Fruit fly (Drosophila melanogaster) whole organism, embryonic: ENCODE measurements around the gene CG34454.

Experiments
- Atf3 ChIP-seq: fragments of 200-800 bp; sonication (Bioruptor generic); optimal IDR thresholded peaks from 3 replicates; lab custom pipeline; 2016; ENCODE audit warnings: missing biosample characterization, missing genetic modification characterization
- CG10267 ChIP-seq: fragments of 200-800 bp; sonication (Bioruptor generic); optimal IDR thresholded peaks from 2 replicates; lab custom pipeline; 2018; ENCODE audit warnings: missing biosample characterization, mild to moderate bottlenecking, missing genetic modification characterization, moderate library complexity
- CG13123 ChIP-seq: fragments of 200-800 bp; sonication (Bioruptor generic); optimal IDR thresholded peaks from 2 replicates; lab custom pipeline; 2016; ENCODE audit warnings: missing biosample characterization, missing genetic modification characterization
- CG13424 ChIP-seq: fragments of 200-800 bp; sonication (Bioruptor generic); optimal IDR thresholded peaks from 2 replicates; lab custom pipeline; 2019; ENCODE audit warnings: missing biosample characterization, mild to moderate bottlenecking, missing genetic modification characterization, moderate library complexity
- CG14710 ChIP-seq: fragments of 200-800 bp; sonication (Bioruptor generic); optimal IDR thresholded peaks from 3 replicates; lab custom pipeline; 2019; ENCODE audit warnings: missing biosample characterization, mild to moderate bottlenecking, missing genetic modification characterization, moderate library complexity
- CG1602 ChIP-seq: fragments of 200-800 bp; sonication (Bioruptor generic); optimal IDR thresholded peaks from 3 replicates; lab custom pipeline; 2016; ENCODE audit warnings: missing biosample characterization, missing genetic modification characterization
- CG1603 ChIP-seq: fragments of 200-800 bp; sonication (Bioruptor generic); optimal IDR thresholded peaks from 2 replicates; lab custom pipeline; 2019; ENCODE audit warnings: missing biosample characterization, mild to moderate bottlenecking, missing genetic modification characterization, moderate library complexity
- CG1647 ChIP-seq: fragments of 200-800 bp; sonication (Bioruptor generic); optimal IDR thresholded peaks from 3 replicates; lab custom pipeline; 2016; ENCODE audit warnings: missing biosample characterization, missing genetic modification characterization
- CG16813 ChIP-seq: fragments of 200-800 bp; sonication (Bioruptor generic); IDR thresholded peaks from 3 replicates; pipeline ENCODE4 v1.3.6; 2022; ENCODE audit warnings: missing biosample characterization, missing genetic modification characterization; ENCODE audit not compliant: partially characterized antibody
- CG1792 ChIP-seq: fragments of 200-800 bp; sonication (Bioruptor generic); optimal IDR thresholded peaks from 2 replicates; lab custom pipeline; 2016; ENCODE audit warnings: missing biosample characterization, missing genetic modification characterization
- CG2712 ChIP-seq: fragments of 200-800 bp; optimal IDR thresholded peaks from 3 replicates; lab custom pipeline; 2019; ENCODE audit warnings: missing biosample characterization, mild to moderate bottlenecking, missing genetic modification characterization, moderate library complexity
- CG42726 ChIP-seq: fragments of 200-800 bp; sonication (Bioruptor generic); IDR thresholded peaks from 2 replicates; pipeline ENCODE4 v1.3.6; 2022; ENCODE audit warnings: missing biosample characterization, missing genetic modification characterization; ENCODE audit not compliant: partially characterized antibody
- CG4282 ChIP-seq: fragments of 200-800 bp; sonication (Bioruptor generic); optimal IDR thresholded peaks from 2 replicates; lab custom pipeline; 2016; ENCODE audit warnings: missing biosample characterization, missing genetic modification characterization
- CG4328 ChIP-seq: fragments of 200-800 bp; sonication (Bioruptor generic); optimal IDR thresholded peaks from 3 replicates; lab custom pipeline; 2017; ENCODE audit warnings: missing biosample characterization, missing genetic modification reagents, missing genetic modification characterization
- CG4360 ChIP-seq: fragments of 200-800 bp; sonication (Bioruptor generic); IDR thresholded peaks from 2 replicates; pipeline ENCODE4 v1.3.6; 2022; ENCODE audit warnings: missing biosample characterization, missing genetic modification characterization
- CG4730 ChIP-seq: fragments of 200-800 bp; sonication (Bioruptor generic); IDR thresholded peaks from 2 replicates; pipeline ENCODE4 v1.3.6; 2022; ENCODE audit warnings: missing biosample characterization, missing genetic modification characterization
- CG6765 ChIP-seq: fragments of 200-800 bp; sonication (Bioruptor generic); optimal IDR thresholded peaks from 3 replicates; lab custom pipeline; 2017; ENCODE audit warnings: missing biosample characterization, mild to moderate bottlenecking, missing genetic modification characterization
- CG6791 ChIP-seq: fragments of 200-800 bp; sonication (Bioruptor generic); IDR thresholded peaks from 3 replicates; pipeline ENCODE4 v1.3.6; 2022; ENCODE audit warnings: missing biosample characterization, missing genetic modification characterization; ENCODE audit not compliant: partially characterized antibody
- CG7372 ChIP-seq: fragments of 200-800 bp; sonication (Bioruptor generic); IDR thresholded peaks from 2 replicates; pipeline ENCODE4 v1.3.6; 2022; ENCODE audit warnings: missing biosample characterization, missing genetic modification characterization
- CG7839 ChIP-seq: fragments of 200-800 bp; sonication (Bioruptor generic); optimal IDR thresholded peaks from 3 replicates; lab custom pipeline; 2018; ENCODE audit warnings: missing biosample characterization, mild to moderate bottlenecking, missing genetic modification characterization, moderate library complexity
- CG7963 ChIP-seq: fragments of 200-800 bp; sonication (Bioruptor generic); IDR thresholded peaks from 3 replicates; pipeline ENCODE4 v1.3.6; 2022; ENCODE audit warnings: missing biosample characterization, missing genetic modification characterization; ENCODE audit not compliant: partially characterized antibody
- CG8944 ChIP-seq: fragments of 200-800 bp; sonication (Bioruptor generic); optimal IDR thresholded peaks from 3 replicates; lab custom pipeline; 2016; ENCODE audit warnings: missing biosample characterization, missing genetic modification characterization
- CG9609 ChIP-seq: fragments of 200-800 bp; sonication (Bioruptor generic); optimal IDR thresholded peaks from 3 replicates; lab custom pipeline; 2016; ENCODE audit warnings: missing biosample characterization, missing genetic modification characterization
- D19A ChIP-seq: fragments of 200-800 bp; optimal IDR thresholded peaks from 3 replicates; lab custom pipeline; 2019; ENCODE audit warnings: missing biosample characterization, mild to moderate bottlenecking, missing genetic modification characterization, moderate library complexity
- Dll ChIP-seq: fragments of 200-800 bp; sonication (Bioruptor generic); IDR thresholded peaks from 4 replicates; pipeline ENCODE4 v1.3.6; 2022; ENCODE audit warnings: missing biosample characterization, missing genetic modification characterization; ENCODE audit not compliant: partially characterized antibody
- E2f2 ChIP-seq: fragments of 200-800 bp; sonication (Bioruptor generic); IDR thresholded peaks from 2 replicates; pipeline ENCODE4 v1.3.6; 2022; ENCODE audit warnings: missing biosample characterization, missing genetic modification characterization
- Hr3 ChIP-seq: fragments of 200-800 bp; sonication (Bioruptor generic); optimal IDR thresholded peaks from 3 replicates; lab custom pipeline; 2016; ENCODE audit warnings: missing biosample characterization, missing genetic modification characterization
- MBD-R2 ChIP-seq: fragments of 200-800 bp; sonication (Bioruptor generic); IDR thresholded peaks from 2 replicates; pipeline ENCODE4 v1.3.6; 2022; ENCODE audit warnings: missing biosample characterization, missing genetic modification characterization
- NC2β ChIP-seq: fragments of 200-800 bp; sonication (Bioruptor generic); optimal IDR thresholded peaks from 2 replicates; lab custom pipeline; 2016; ENCODE audit warnings: missing biosample characterization, missing genetic modification characterization
- Nf-YC ChIP-seq: fragments of 200-800 bp; optimal IDR thresholded peaks from 3 replicates; lab custom pipeline; 2019; ENCODE audit warnings: missing biosample characterization, mild to moderate bottlenecking, missing genetic modification characterization, moderate library complexity
- Opbp ChIP-seq: fragments of 200-800 bp; sonication (Bioruptor generic); IDR thresholded peaks from 3 replicates; pipeline ENCODE4 v1.3.6; 2022; ENCODE audit warnings: missing biosample characterization, missing genetic modification characterization; ENCODE audit not compliant: partially characterized antibody
- Ptx1 ChIP-seq: fragments of 200-800 bp; sonication (Bioruptor generic); IDR thresholded peaks from 2 replicates; pipeline ENCODE4 v1.3.6; 2022; ENCODE audit warnings: missing biosample characterization, missing genetic modification characterization
- Rfx ChIP-seq: fragments of 200-800 bp; sonication (Bioruptor generic); IDR thresholded peaks from 2 replicates; pipeline ENCODE4 v1.3.6; 2022; ENCODE audit warnings: missing biosample characterization, missing genetic modification characterization
- Sin3A ChIP-seq: fragments of >200 bp; optimal IDR thresholded peaks from 2 replicates; lab custom pipeline; 2018
- ap ChIP-seq: fragments of 200-800 bp; sonication (Bioruptor generic); IDR thresholded peaks from 2 replicates; pipeline ENCODE4 v1.3.6; 2022; ENCODE audit warnings: missing biosample characterization, missing genetic modification characterization
- bbx ChIP-seq: fragments of 200-800 bp; sonication (Bioruptor generic); IDR thresholded peaks from 2 replicates; pipeline ENCODE4 v1.3.6; 2022; ENCODE audit warnings: missing biosample characterization, missing genetic modification characterization; ENCODE audit not compliant: partially characterized antibody
- bcd ChIP-seq: fragments of 200-800 bp; sonication (Bioruptor generic); optimal IDR thresholded peaks from 2 replicates; lab custom pipeline; 2017; ENCODE audit warnings: missing biosample characterization, mild to moderate bottlenecking, missing genetic modification characterization
- ci ChIP-seq: fragments of 200-800 bp; sonication (Bioruptor generic); IDR thresholded peaks from 3 replicates; pipeline ENCODE4 v1.3.6; 2022; ENCODE audit warnings: missing biosample characterization, missing genetic modification characterization
- ems ChIP-seq: fragments of 200-800 bp; sonication (Bioruptor generic); optimal IDR thresholded peaks from 3 replicates; lab custom pipeline; 2016; ENCODE audit warnings: missing biosample characterization, missing genetic modification characterization
- ewg ChIP-seq: fragments of 200-800 bp; sonication (Bioruptor generic); optimal IDR thresholded peaks from 3 replicates; lab custom pipeline; 2017; ENCODE audit warnings: mild to moderate bottlenecking, missing biosample characterization, missing genetic modification reagents, missing genetic modification characterization
- fd102C ChIP-seq: fragments of 200-800 bp; sonication (Bioruptor generic); optimal IDR thresholded peaks from 2 replicates; lab custom pipeline; 2018; ENCODE audit warnings: missing biosample characterization, mild to moderate bottlenecking, missing genetic modification characterization, moderate library complexity
- gt ChIP-seq: fragments of 200-800 bp; sonication (Bioruptor generic); IDR thresholded peaks from 2 replicates; pipeline ENCODE4 v1.3.6; 2022; ENCODE audit warnings: missing biosample characterization, missing genetic modification characterization
- hth ChIP-seq: fragments of >200 bp; optimal IDR thresholded peaks from 2 replicates; lab custom pipeline; 2017; ENCODE audit warnings: inconsistent platforms
- lola ChIP-seq, 3 experiments: fragments of >200 bp in 2 of 3; fragments of 200-800 bp in 1 of 3; sonication (Bioruptor generic) in 1 of 3; optimal IDR thresholded peaks; 2 replicates each; lab custom pipeline; 2017 to 2019; ENCODE audit warnings: missing biosample characterization in 3 of 3, missing genetic modification characterization in 3 of 3, mild to moderate bottlenecking in 1 of 3, moderate library complexity in 1 of 3
- sens-2 ChIP-seq: fragments of 200-800 bp; sonication (Bioruptor generic); IDR thresholded peaks from 2 replicates; pipeline ENCODE4 v1.3.6; 2022; ENCODE audit warnings: missing biosample characterization, missing genetic modification characterization
- sr ChIP-seq: fragments of 200-800 bp; sonication (Bioruptor generic); IDR thresholded peaks from 3 replicates; pipeline ENCODE4 v1.3.6; 2022; ENCODE audit warnings: missing biosample characterization, missing genetic modification characterization
- sug ChIP-seq: fragments of 200-800 bp; optimal IDR thresholded peaks from 2 replicates; lab custom pipeline; 2019; ENCODE audit warnings: missing biosample characterization, mild to moderate bottlenecking, missing genetic modification characterization, moderate library complexity
- tap ChIP-seq: fragments of 200-800 bp; optimal IDR thresholded peaks from 3 replicates; lab custom pipeline; 2019; ENCODE audit warnings: missing biosample characterization, mild to moderate bottlenecking, missing genetic modification characterization, moderate library complexity
- tup ChIP-seq: fragments of 200-800 bp; sonication (Bioruptor generic); optimal IDR thresholded peaks from 2 replicates; lab custom pipeline; 2016; ENCODE audit warnings: missing biosample characterization, mild to moderate bottlenecking, missing genetic modification characterization, moderate library complexity

CG34454 gene

dm6 chr3L:264378-265151 lies 32.4 kb upstream of the CG34454 start, which contains the start of the genes Tudor-SN and mRpL17 (continued):
- no peak for TF ChIP-seq CG7372
- peak; percentile 72 for TF ChIP-seq MBD-R2 (GFP tag; lab: Robert Waterston, UW)
- peak; percentile 69 for TF ChIP-seq CG2712
- TF ChIP-seq Nf-YC, result peak; percentile 57
- 0 out of 3 replicates have a peak, but pooled peaks have one; percentile 5 for TF ChIP-seq ci
- peak; percentile 65 for TF ChIP-seq Hr3 (GFP tag; lab: Kevin White, UChicago)
- no peak for TF ChIP-seq hth (lab: Kevin White, UChicago)
- TF ChIP-seq CG4730, result no peak
- peak; percentile 34 for TF ChIP-seq CG1603 (tag; lab: Kevin White, UChicago)
- peak; percentile 99 for TF ChIP-seq bbx
- TF ChIP-seq CG7839 (tag; lab: Kevin White, UChicago), result peak; percentile 16
- TF ChIP-seq E2f2 (GFP tag; lab: Robert Waterston, UW), result peak; percentile 46; the same call in 1 of the 2 replicates
- TF ChIP-seq CG14710 (tag; lab: Kevin White, UChicago), result peak; percentile 93
- TF ChIP-seq bcd, result peak; percentile 30
- peak; percentile 66 for TF ChIP-seq Rfx (GFP tag; lab: Robert Waterston, UW)
- peak; percentile 16 for TF ChIP-seq CG1792 (GFP tag; lab: Kevin White, UChicago)
- no peak for TF ChIP-seq CG1647 (GFP tag; lab: Kevin White, UChicago)
- TF ChIP-seq CG1602 (GFP tag; lab: Kevin White, UChicago), result peak; percentile 17
- peak; percentile 17 for TF ChIP-seq CG6765 (GFP tag; lab: Kevin White, UChicago)
- TF ChIP-seq CG9609 (GFP tag; lab: Kevin White, UChicago), result no peak
- peak; percentile 98 for TF ChIP-seq CG42726 (GFP tag; lab: Robert Waterston, UW)
- no peak for TF ChIP-seq tup (GFP tag; lab: Kevin White, UChicago)
- TF ChIP-seq CG6791 (GFP tag; lab: Robert Waterston, UW), result peak; percentile 98
- TF ChIP-seq ems (GFP tag; lab: Kevin White, UChicago), result peak; percentile 32
- no peak for TF ChIP-seq tap (tag; lab: Kevin White, UChicago)
- no peak for TF ChIP-seq CG4328
- peak; percentile 98 for TF ChIP-seq Opbp (GFP tag; lab: Robert Waterston, UW)
- no peak for TF ChIP-seq ap (GFP tag; lab: Robert Waterston, UW)
- TF ChIP-seq CG8944 (GFP tag; lab: Kevin White, UChicago), result peak; percentile 23
- peak; percentile 68 for TF ChIP-seq Sin3A (lab: Kevin White, UChicago)
- TF ChIP-seq NC2β (GFP tag; lab: Kevin White, UChicago), result peak; percentile 6
- TF ChIP-seq Ptx1 (GFP tag; lab: Robert Waterston, UW), result peak; percentile 29; the same call in 1 of the 2 replicates
- TF ChIP-seq sug (tag; lab: Kevin White, UChicago), result peak; percentile 41
- TF ChIP-seq fd102C (GFP tag; lab: Kevin White, UChicago), result no peak
- no peak for TF ChIP-seq sens-2 (GFP tag; lab: Robert Waterston, UW)
- peak; percentile 74 for TF ChIP-seq CG10267 (tag; lab: Kevin White, UChicago)
- no peak for TF ChIP-seq CG4360 (GFP tag; lab: Robert Waterston, UW)
- peak; percentile 55 for TF ChIP-seq CG13424 (tag; lab: Kevin White, UChicago)
- TF ChIP-seq ewg (GFP tag; lab: Kevin White, UChicago), result peak; percentile 44
- TF ChIP-seq Atf3 (GFP tag; lab: Kevin White, UChicago), result no peak
- TF ChIP-seq CG13123 (GFP tag; lab: Kevin White, UChicago), result peak; percentile 52
- peak; percentile 95 for TF ChIP-seq CG7963 (GFP tag; lab: Robert Waterston, UW)
- TF ChIP-seq sr (GFP tag; lab: Robert Waterston, UW), result no peak
- peak; percentile 98 for TF ChIP-seq CG16813 (GFP tag; lab: Robert Waterston, UW)
- peak; percentile 38 for TF ChIP-seq D19A
- TF ChIP-seq gt, result no peak
- TF ChIP-seq Dll, result peak; percentile 96
- peak in 1 of 3 experiments; percentile 55 for TF ChIP-seq lola (GFP tag; optimal IDR thresholded peaks at IDR 0.05; lab: Kevin White, UChicago)
- no peak for TF ChIP-seq CG4282 (GFP tag; lab: Kevin White, UChicago)
